Fruit fly (Drosophila melanogaster): ENCODE results near the gene CG14711.

DNA sequence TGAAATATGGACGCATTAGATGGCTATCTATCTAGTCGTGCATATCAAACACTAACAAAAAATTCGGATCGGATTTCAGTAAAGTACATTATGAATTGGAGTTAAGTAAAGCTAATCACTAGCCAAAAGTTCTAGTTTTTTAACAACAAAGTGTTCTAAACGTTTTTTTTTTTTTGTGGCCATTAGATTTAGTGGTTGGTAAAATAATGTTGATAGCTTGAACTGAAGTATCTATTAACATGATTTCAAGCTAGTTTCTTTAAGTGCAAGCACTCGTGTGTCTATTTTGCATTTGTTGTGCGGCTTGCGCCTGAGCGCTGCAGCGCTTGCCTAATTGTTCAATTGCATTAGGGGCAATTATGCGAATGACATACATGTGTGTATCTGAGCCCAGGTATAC lies 39.5 kb downstream of the CG14711 start:
- TF ChIP-seq Clk (GFP tag; optimal IDR thresholded peaks at IDR 0.05), result no peak
- TF ChIP-seq kay (GFP tag; ENCODE audit: borderline replicate concordance), result no peak
- no peak for TF ChIP-seq CG7045 (GFP tag; optimal IDR thresholded peaks at IDR 0.05)
- TF ChIP-seq CG7101 (tag; optimal IDR thresholded peaks at IDR 0.05), result no peak
- no peak for TF ChIP-seq pad (GFP tag; optimal IDR thresholded peaks at IDR 0.05)
- no peak for TF ChIP-seq CG5204 (GFP tag; optimal IDR thresholded peaks at IDR 0.05)
- no peak for TF ChIP-seq cic (GFP tag; optimal IDR thresholded peaks at IDR 0.05)
- TF ChIP-seq cnc (optimal IDR thresholded peaks at IDR 0.05), result no peak
- no peak for TF ChIP-seq bab1 (GFP tag; optimal IDR thresholded peaks at IDR 0.05)
- no peak for TF ChIP-seq Mnt (GFP tag; optimal IDR thresholded peaks at IDR 0.05)
- no peak for TF ChIP-seq ovo (GFP tag; optimal IDR thresholded peaks at IDR 0.05)
- TF ChIP-seq toe (GFP tag; optimal IDR thresholded peaks at IDR 0.05), result no peak
- no peak for TF ChIP-seq Crg-1 (GFP tag; optimal IDR thresholded peaks at IDR 0.05)
- no peak for TF ChIP-seq CG12768 (GFP tag; optimal IDR thresholded peaks at IDR 0.05)
